Fruit fly (Drosophila melanogaster): ENCODE results near the gene CDK2AP1.

The CDK2AP1 gene

dm6 chrX:11108148-11108844 is 29.4 kb upstream of the CDK2AP1 start, which contains the start of gene Hsp60A (continued):
- TF ChIP-seq run (tag; optimal IDR thresholded peaks at IDR 0.05), result no peak
- TF ChIP-seq CG6683 (GFP tag; optimal IDR thresholded peaks at IDR 0.05), result no peak
- TF ChIP-seq MBD-R2 (GFP tag; IDR thresholded peaks at IDR 0.05), result peak; percentile 41
- TF ChIP-seq CG32532 (GFP tag; IDR thresholded peaks at IDR 0.05), result peak; percentile 39; the same call in 1 of the 2 replicates
- no peak for TF ChIP-seq CG5953 (GFP tag; IDR thresholded peaks at IDR 0.05)
- peak; percentile 75 for TF ChIP-seq amos (GFP tag; IDR thresholded peaks at IDR 0.05; ENCODE audit: partially characterized antibody)
- TF ChIP-seq Max (GFP tag; optimal IDR thresholded peaks at IDR 0.05), result peak; percentile 65
- TF ChIP-seq Kr (GFP tag; optimal IDR thresholded peaks at IDR 0.05), result no peak
- no peak for TF ChIP-seq Trl (optimal IDR thresholded peaks at IDR 0.05)
- no peak for TF ChIP-seq Trl (GFP tag; optimal IDR thresholded peaks at IDR 0.05)
- no peak for TF ChIP-seq CG7786 (GFP tag; optimal IDR thresholded peaks at IDR 0.05)
- TF ChIP-seq Hmr (GFP tag; optimal IDR thresholded peaks at IDR 0.05), result peak; percentile 52
- no peak for TF ChIP-seq Taf1 (GFP tag; IDR thresholded peaks at IDR 0.05)
- no peak for TF ChIP-seq CG2199 (GFP tag; IDR thresholded peaks at IDR 0.05)
- TF ChIP-seq ATbp (GFP tag; optimal IDR thresholded peaks at IDR 0.05), result peak; percentile 9
- TF ChIP-seq inv (GFP tag; IDR thresholded peaks at IDR 0.05; ENCODE audit: partially characterized antibody), result peak; percentile 81
- TF ChIP-seq Hsf (GFP tag; optimal IDR thresholded peaks at IDR 0.05), result peak; percentile 41
- peak; percentile 46 for TF ChIP-seq CG12299 (tag; optimal IDR thresholded peaks at IDR 0.05)
- TF ChIP-seq Six4 (GFP tag; optimal IDR thresholded peaks at IDR 0.05), result peak; percentile 10
- TF ChIP-seq Hey (tag; optimal IDR thresholded peaks at IDR 0.05), result no peak
- peak; percentile 56 for TF ChIP-seq CG17359 (tag; optimal IDR thresholded peaks at IDR 0.05)
- peak; percentile 36 for TF ChIP-seq corto (GFP tag; optimal IDR thresholded peaks at IDR 0.05)
- no peak for TF ChIP-seq CG43689 (GFP tag; IDR thresholded peaks at IDR 0.05)
- peak; percentile 30 for TF ChIP-seq HLH54F (GFP tag; optimal IDR thresholded peaks at IDR 0.05)
- TF ChIP-seq Rfx (GFP tag; IDR thresholded peaks at IDR 0.05), result peak; percentile 56
- no peak for TF ChIP-seq pan (optimal IDR thresholded peaks at IDR 0.05)
- TF ChIP-seq pan (GFP tag; optimal IDR thresholded peaks at IDR 0.05 in 1 of 2, IDR thresholded peaks at IDR 0.05 in 1 of 2), result peak in 1 of 2 experiments; percentile 39
- TF ChIP-seq CG18262 (tag; optimal IDR thresholded peaks at IDR 0.05), result peak; percentile 3
- TF ChIP-seq lov (optimal IDR thresholded peaks at IDR 0.05), result no peak
- no peak for TF ChIP-seq lov (GFP tag; IDR thresholded peaks at IDR 0.05)
- no peak for TF ChIP-seq CG4282 (GFP tag; optimal IDR thresholded peaks at IDR 0.05)
- peak; percentile 21 for TF ChIP-seq Chrac-16 (GFP tag; optimal IDR thresholded peaks at IDR 0.05)
- TF ChIP-seq twi (tag; optimal IDR thresholded peaks at IDR 0.05), result no peak
- TF ChIP-seq wdn (GFP tag; IDR thresholded peaks at IDR 0.05), result no peak
- TF ChIP-seq CG12104 (GFP tag; optimal IDR thresholded peaks at IDR 0.05), result peak; percentile 26
- TF ChIP-seq Stat92E (GFP tag; optimal IDR thresholded peaks at IDR 0.05), result no peak
- TF ChIP-seq z (GFP tag; IDR thresholded peaks at IDR 0.05), result no peak
- peak; percentile 33 for TF ChIP-seq CG3281 (GFP tag; optimal IDR thresholded peaks at IDR 0.05)
- TF ChIP-seq CG16815 (GFP tag; optimal IDR thresholded peaks at IDR 0.05), result no peak
- TF ChIP-seq Gsc (GFP tag; IDR thresholded peaks at IDR 0.05), result no peak
- TF ChIP-seq CG31365 (tag; optimal IDR thresholded peaks at IDR 0.05), result no peak
- TF ChIP-seq CG7556 (GFP tag; optimal IDR thresholded peaks at IDR 0.05), result peak; percentile 21
- TF ChIP-seq CG2678 (tag; optimal IDR thresholded peaks at IDR 0.05), result peak; percentile 67
- peak; percentile 7 for TF ChIP-seq Fer2 (tag; optimal IDR thresholded peaks at IDR 0.05)
- no peak for TF ChIP-seq gsb-n (tag; optimal IDR thresholded peaks at IDR 0.05)
- no peak for TF ChIP-seq h (optimal IDR thresholded peaks at IDR 0.05)
- no peak for TF ChIP-seq Oaz (GFP tag; IDR thresholded peaks at IDR 0.05)
- TF ChIP-seq CG11696 (GFP tag; IDR thresholded peaks at IDR 0.05), result no peak
- no peak for TF ChIP-seq da (GFP tag; optimal IDR thresholded peaks at IDR 0.05)
- TF ChIP-seq Nf-YC (tag; optimal IDR thresholded peaks at IDR 0.05), result peak; percentile 53
- TF ChIP-seq lola (GFP tag; optimal IDR thresholded peaks at IDR 0.05), result peak in 1 of 3 experiments; percentile 43

Data from whole organism, embryonic.